Worm (Caenorhabditis elegans): ENCODE measurements around the gene cfim-2.

cfim-2 gene

ce11 chrIV:8949078-8950039 lies 23.2 kb downstream of the cfim-2 start (continued):
- TF ChIP-seq ztf-18 (tag; optimal IDR thresholded peaks at IDR 0.05) (no peak), ztf-26 (tag; optimal IDR thresholded peaks at IDR 0.05) (peak; percentile 86), lin-40 (tag; optimal IDR thresholded peaks at IDR 0.05) (peak; percentile 94)

- TF ChIP-seq nhr-80 (tag; optimal IDR thresholded peaks at IDR 0.05) (peak; percentile 66), F22D6.2 (tag; optimal IDR thresholded peaks at IDR 0.05) (no peak), cebp-1 (GFP tag; IDR thresholded peaks at IDR 0.05) (no peak), cebp-1 (tag; optimal IDR thresholded peaks at IDR 0.05) (peak; percentile 8), nfya-1 (tag; optimal IDR thresholded peaks at IDR 0.05; ENCODE audit: borderline replicate concordance, insufficient read depth) (no peak), let-607 (tag; optimal IDR thresholded peaks at IDR 0.05) (peak; percentile 63 to 85), hmg-20 (GFP tag; IDR thresholded peaks at IDR 0.05) (no peak)
Observed at ce11 chrIV:8951953-8952567, 25.9 kb downstream of the cfim-2 start.

ce11 chrIV:8954126-8954525 lies 28.0 kb downstream of the cfim-2 start:
- TF ChIP-seq fkh-3 (tag; optimal IDR thresholded peaks at IDR 0.05) (no peak), tlf-1 (GFP tag; optimal IDR thresholded peaks at IDR 0.05) (no peak), madf-6 (GFP tag; IDR thresholded peaks at IDR 0.05) (no peak), lin-40 (tag; optimal IDR thresholded peaks at IDR 0.05) (peak; percentile 14), ztf-28 (GFP tag; IDR thresholded peaks at IDR 0.05) (no peak), F57A8.1 (GFP tag; optimal IDR thresholded peaks at IDR 0.05) (no peak), lir-1 (GFP tag; conservative IDR thresholded peaks at IDR 0.05) (no peak), cebp-1 (GFP tag; IDR thresholded peaks at IDR 0.05) (no peak), cebp-1 (tag; optimal IDR thresholded peaks at IDR 0.05) (peak; percentile 74), C17E4.6 (GFP tag; IDR thresholded peaks at IDR 0.05) (no peak), akir-1 (GFP tag; optimal IDR thresholded peaks at IDR 0.05) (no peak)

- TF ChIP-seq nhr-179 (tag; optimal IDR thresholded peaks at IDR 0.05) (no peak), cebp-1 (GFP tag; IDR thresholded peaks at IDR 0.05) (no peak), cebp-1 (tag; optimal IDR thresholded peaks at IDR 0.05) (no peak), Y95B8A.8 (GFP tag; IDR thresholded peaks at IDR 0.05) (no peak), bed-1 (GFP tag; IDR thresholded peaks at IDR 0.05) (no peak), ets-4 (GFP tag; optimal IDR thresholded peaks at IDR 0.05) (no peak), Y67H2A.10 (GFP tag; conservative IDR thresholded peaks at IDR 0.05) (no peak), chd-7 (tag; optimal IDR thresholded peaks at IDR 0.05) (no peak), sptf-2 (GFP tag; optimal IDR thresholded peaks at IDR 0.05) (no peak), madf-6 (GFP tag; IDR thresholded peaks at IDR 0.05) (no peak), ceh-79 (tag; optimal IDR thresholded peaks at IDR 0.05) (no peak), F55B11.4 (tag; optimal IDR thresholded peaks at IDR 0.05; ENCODE audit: borderline replicate concordance, insufficient read depth) (no peak), hlh-26 (GFP tag; conservative IDR thresholded peaks at IDR 0.05) (no peak), nfya-2 (GFP tag; IDR thresholded peaks at IDR 0.05) (no peak), zim-3 (tag; optimal IDR thresholded peaks at IDR 0.05) (no peak)
Observed at ce11 chrIV:8956189-8956588, 30.1 kb downstream of the cfim-2 start, which contains the start of gene tpra-1. Gene tpra-1 (plus strand): TSS chrIV:8956489.
